Worm (Caenorhabditis elegans) whole organism, L4 larva: ENCODE results near the gene T05A7.11.

Experiments used
- F10B5.3 ChIP-seq: sonication (generic microtip); optimal IDR thresholded peaks from 2 replicates; lab custom pipeline; 2016; ENCODE audit warnings: mild to moderate bottlenecking, missing genetic modification characterization, missing compliant biosample characterization
- Y48G9A.11 ChIP-seq: fragments of 200-800 bp; sonication (Bioruptor generic); IDR thresholded peaks from 2 replicates; pipeline ENCODE4 v1.3.6; 2022; ENCODE audit warnings: missing genetic modification reagents, missing genetic modification characterization, missing compliant biosample characterization
- ceh-62 ChIP-seq: sonication (generic microtip); optimal IDR thresholded peaks from 2 replicates; lab custom pipeline; 2017; ENCODE audit warnings: missing biosample characterization, missing genetic modification characterization
- daf-12 ChIP-seq: fragments of 150-350 bp; optimal IDR thresholded peaks from 2 replicates; lab custom pipeline; 2014; ENCODE audit warnings: missing biosample characterization, missing genetic modification reagents, missing genetic modification characterization
- egl-27 ChIP-seq: sonication (generic microtip); optimal IDR thresholded peaks from 3 replicates; lab custom pipeline; 2017; ENCODE audit warnings: missing biosample characterization, missing genetic modification reagents, missing genetic modification characterization
- fkh-10 ChIP-seq: fragments of 150-350 bp; optimal IDR thresholded peaks from 2 replicates; lab custom pipeline; 2014; ENCODE audit warnings: missing biosample characterization, missing genetic modification reagents, missing genetic modification characterization
- lin-39 ChIP-seq: fragments of 150-350 bp; optimal IDR thresholded peaks from 2 replicates; lab custom pipeline; 2014; ENCODE audit warnings: missing biosample characterization, missing genetic modification reagents, missing genetic modification characterization
- mdt-29 ChIP-seq: fragments of 200-800 bp; sonication (Bioruptor generic); IDR thresholded peaks from 2 replicates; pipeline ENCODE4 v1.3.6; 2022; ENCODE audit warnings: missing genetic modification reagents, missing genetic modification characterization, missing compliant biosample characterization
- skn-1 ChIP-seq: fragments of 150-350 bp; optimal IDR thresholded peaks from 2 replicates; lab custom pipeline; 2014; ENCODE audit warnings: missing biosample characterization, missing genetic modification characterization
- snpc-4 ChIP-seq: fragments of 150-350 bp; optimal IDR thresholded peaks from 2 replicates; lab custom pipeline; 2014; ENCODE audit warnings: missing biosample characterization, missing genetic modification characterization

T05A7.11 gene

ce11 chrII:4617990-4618389 is 47.3 kb downstream of the T05A7.11 start, which contains the start of gene clec-137:
TSS of gene clec-137 (minus strand) at chrII:4618090.
- TF ChIP-seq snpc-4 (tag; lab: Kevin White, UChicago) (no peak), egl-27 (tag; lab: Kevin White, UChicago) (no peak), lin-39 (tag; lab: Kevin White, UChicago) (no peak), F10B5.3 (tag; lab: Kevin White, UChicago) (no peak), daf-12 (no peak), Y48G9A.11 (GFP tag; lab: Robert Waterston, UW) (no peak), fkh-10 (GFP tag; lab: Kevin White, UChicago) (no peak)

- TF ChIP-seq mdt-29 (GFP tag; lab: Robert Waterston, UW) (no peak), ceh-62 (tag; lab: Kevin White, UChicago) (no peak), skn-1 (no peak)
Measured at ce11 chrII:4616443-4616842, 48.8 kb downstream of the T05A7.11 start, which contains the start of gene clec-136. TSS of gene clec-136 (minus strand) at chrII:4616543.
